Fruit fly (Drosophila melanogaster) whole organism, embryonic: ENCODE measurements around the gene Bhmt.
A peak's percentile ranks its signal among the peaks of the same experiment; 100 is the strongest.

Source experiments
- ATbp ChIP-seq: fragments of 200-800 bp; sonication (Bioruptor generic); optimal IDR thresholded peaks from 2 replicates; lab custom pipeline; 2017; ENCODE audit warnings: missing biosample characterization, mild to moderate bottlenecking, missing genetic modification characterization, missing genetic modification reagents
- Abd-B ChIP-seq: fragments of 200-800 bp; sonication (Bioruptor generic); optimal IDR thresholded peaks from 2 replicates; lab custom pipeline; 2018; ENCODE audit warnings: missing biosample characterization, mild to moderate bottlenecking, missing genetic modification characterization, moderate library complexity
- CG10147 ChIP-seq: fragments of 200-800 bp; sonication (Bioruptor generic); optimal IDR thresholded peaks from 2 replicates; lab custom pipeline; 2019; ENCODE audit warnings: missing biosample characterization, mild to moderate bottlenecking, missing genetic modification characterization, moderate library complexity
- CG1024 ChIP-seq: fragments of 200-800 bp; sonication (Bioruptor generic); IDR thresholded peaks from 2 replicates; pipeline ENCODE4 v1.3.6; 2022; ENCODE audit warnings: missing biosample characterization, missing genetic modification characterization
- CG10431 ChIP-seq: fragments of 200-800 bp; sonication (Bioruptor generic); optimal IDR thresholded peaks from 3 replicates; lab custom pipeline; 2018; ENCODE audit warnings: missing biosample characterization, mild to moderate bottlenecking, missing genetic modification characterization
- CG10959 ChIP-seq: fragments of 200-800 bp; sonication (Bioruptor generic); IDR thresholded peaks from 2 replicates; pipeline ENCODE4 v1.3.6; 2022; ENCODE audit warnings: missing biosample characterization, missing genetic modification characterization
- CG11560 ChIP-seq: fragments of 200-800 bp; sonication (Bioruptor generic); IDR thresholded peaks from 3 replicates; pipeline ENCODE4 v1.3.6; 2022; ENCODE audit warnings: missing biosample characterization, missing genetic modification characterization
- CG11696 ChIP-seq: fragments of 200-800 bp; sonication (Bioruptor generic); IDR thresholded peaks from 2 replicates; pipeline ENCODE4 v1.3.6; 2022; ENCODE audit warnings: missing biosample characterization, missing genetic modification characterization
- CG12299 ChIP-seq: fragments of 200-800 bp; sonication (Bioruptor generic); optimal IDR thresholded peaks from 2 replicates; lab custom pipeline; 2018; ENCODE audit warnings: missing biosample characterization, mild to moderate bottlenecking, missing genetic modification characterization
- CG14965 ChIP-seq: fragments of 200-800 bp; sonication (Bioruptor generic); optimal IDR thresholded peaks from 2 replicates; lab custom pipeline; 2016; ENCODE audit warnings: missing biosample characterization, missing genetic modification characterization, borderline replicate concordance
- CG15073 ChIP-seq: fragments of 200-800 bp; sonication (Bioruptor generic); optimal IDR thresholded peaks from 2 replicates; lab custom pipeline; 2016; ENCODE audit warnings: missing biosample characterization, missing genetic modification characterization
- CG1602 ChIP-seq: fragments of 200-800 bp; sonication (Bioruptor generic); optimal IDR thresholded peaks from 3 replicates; lab custom pipeline; 2016; ENCODE audit warnings: missing biosample characterization, missing genetic modification characterization
- CG1603 ChIP-seq: fragments of 200-800 bp; sonication (Bioruptor generic); optimal IDR thresholded peaks from 2 replicates; lab custom pipeline; 2019; ENCODE audit warnings: missing biosample characterization, mild to moderate bottlenecking, missing genetic modification characterization, moderate library complexity
- CG16815 ChIP-seq: fragments of 200-800 bp; sonication (Bioruptor generic); optimal IDR thresholded peaks from 3 replicates; lab custom pipeline; 2017; ENCODE audit warnings: missing biosample characterization, mild to moderate bottlenecking, missing genetic modification characterization
- CG32767 ChIP-seq: fragments of 200-800 bp; sonication (Bioruptor generic); IDR thresholded peaks from 2 replicates; pipeline ENCODE4 v1.3.6; 2022; ENCODE audit warnings: missing biosample characterization, missing genetic modification characterization
- CG4617 ChIP-seq: fragments of 200-800 bp; sonication (Bioruptor generic); optimal IDR thresholded peaks from 3 replicates; lab custom pipeline; 2016; ENCODE audit warnings: missing biosample characterization, missing genetic modification characterization, borderline replicate concordance
- CG4707 ChIP-seq: fragments of 200-800 bp; sonication (Bioruptor generic); optimal IDR thresholded peaks from 2 replicates; lab custom pipeline; 2018; ENCODE audit warnings: missing biosample characterization, mild to moderate bottlenecking, missing genetic modification characterization, moderate library complexity
- CG7357 ChIP-seq: fragments of 200-800 bp; sonication (Bioruptor generic); IDR thresholded peaks from 3 replicates; pipeline ENCODE4 v1.3.6; 2022; ENCODE audit warnings: missing biosample characterization, missing genetic modification characterization
- CG9797 ChIP-seq: fragments of 200-800 bp; sonication (Bioruptor generic); optimal IDR thresholded peaks from 3 replicates; lab custom pipeline; 2018; ENCODE audit warnings: missing biosample characterization, mild to moderate bottlenecking, missing genetic modification characterization
- Deaf1 ChIP-seq: fragments of 200-800 bp; optimal IDR thresholded peaks from 3 replicates; lab custom pipeline; 2019; ENCODE audit warnings: missing biosample characterization, mild to moderate bottlenecking, missing genetic modification characterization, moderate library complexity
- Drgx ChIP-seq: fragments of 200-800 bp; sonication (Bioruptor generic); IDR thresholded peaks from 2 replicates; pipeline ENCODE4 v1.3.6; 2022; ENCODE audit warnings: missing biosample characterization, missing genetic modification characterization
- E2f1 ChIP-seq: fragments of 200-800 bp; sonication (Bioruptor generic); IDR thresholded peaks from 2 replicates; pipeline ENCODE4 v1.3.6; 2022; ENCODE audit warnings: missing biosample characterization, missing genetic modification characterization
- HLH4C ChIP-seq: fragments of 200-800 bp; sonication (Bioruptor generic); IDR thresholded peaks from 3 replicates; pipeline ENCODE4 v1.3.6; 2022; ENCODE audit warnings: missing biosample characterization, missing genetic modification characterization; ENCODE audit not compliant: partially characterized antibody
- Hmx ChIP-seq: fragments of 200-800 bp; sonication (Bioruptor generic); optimal IDR thresholded peaks from 2 replicates; lab custom pipeline; 2016; ENCODE audit warnings: missing biosample characterization, missing genetic modification characterization
- Kr ChIP-seq: fragments of 200-800 bp; sonication (Bioruptor generic); optimal IDR thresholded peaks from 2 replicates; lab custom pipeline; 2017; ENCODE audit warnings: missing biosample characterization, mild to moderate bottlenecking, missing genetic modification characterization
- Med ChIP-seq: fragments of 200-800 bp; sonication (Bioruptor generic); peaks from one replicate; lab custom pipeline; 2016; ENCODE audit warnings: missing biosample characterization, missing genetic modification characterization, mild to moderate bottlenecking, inconsistent platforms, moderate library complexity
- NfI ChIP-seq: fragments of 200-800 bp; sonication (Bioruptor generic); optimal IDR thresholded peaks from 3 replicates; lab custom pipeline; 2018; ENCODE audit warnings: missing biosample characterization, mild to moderate bottlenecking, missing genetic modification characterization, moderate library complexity
- Opbp ChIP-seq: fragments of 200-800 bp; sonication (Bioruptor generic); IDR thresholded peaks from 3 replicates; pipeline ENCODE4 v1.3.6; 2022; ENCODE audit warnings: missing biosample characterization, missing genetic modification characterization; ENCODE audit not compliant: partially characterized antibody
- Sry-β ChIP-seq: fragments of 200-800 bp; sonication (Bioruptor generic); optimal IDR thresholded peaks from 2 replicates; lab custom pipeline; 2018; ENCODE audit warnings: missing biosample characterization, mild to moderate bottlenecking, missing genetic modification characterization, moderate library complexity
- ase ChIP-seq: fragments of 200-800 bp; sonication (Bioruptor generic); IDR thresholded peaks from 3 replicates; pipeline ENCODE4 v1.3.6; 2022; ENCODE audit warnings: missing biosample characterization, missing genetic modification characterization
- az2 ChIP-seq: fragments of 200-800 bp; sonication (Bioruptor generic); optimal IDR thresholded peaks from 3 replicates; lab custom pipeline; 2016; ENCODE audit warnings: missing biosample characterization, missing genetic modification characterization
- disco-r ChIP-seq: fragments of 200-800 bp; sonication (Bioruptor generic); optimal IDR thresholded peaks from 2 replicates; lab custom pipeline; 2016; ENCODE audit warnings: missing biosample characterization, missing genetic modification characterization
- eyg ChIP-seq: fragments of 200-800 bp; sonication (Bioruptor generic); optimal IDR thresholded peaks from 3 replicates; lab custom pipeline; 2016; ENCODE audit warnings: missing biosample characterization, missing genetic modification characterization
- fd64A ChIP-seq: fragments of 200-800 bp; sonication (Bioruptor generic); optimal IDR thresholded peaks from 3 replicates; lab custom pipeline; 2018; ENCODE audit warnings: missing biosample characterization, mild to moderate bottlenecking, missing genetic modification characterization
- fd96Cb ChIP-seq: fragments of 200-800 bp; sonication (Bioruptor generic); optimal IDR thresholded peaks from 2 replicates; lab custom pipeline; 2018; ENCODE audit warnings: missing biosample characterization, mild to moderate bottlenecking, missing genetic modification characterization, moderate library complexity
- insv ChIP-seq, 2 experiments: fragments of 200-800 bp; sonication (Bioruptor generic); optimal IDR thresholded peaks; 3 replicates each; lab custom pipeline; 2016 to 2018; ENCODE audit warnings: missing biosample characterization in 2 of 2, missing genetic modification characterization in 2 of 2
- jigr1 ChIP-seq: fragments of 200-800 bp; sonication (Bioruptor generic); IDR thresholded peaks from 3 replicates; pipeline ENCODE4 v1.3.6; 2022; ENCODE audit warnings: missing biosample characterization, missing genetic modification characterization
- klu ChIP-seq: fragments of 200-800 bp; sonication (Bioruptor generic); IDR thresholded peaks from 2 replicates; pipeline ENCODE4 v1.3.6; 2022; ENCODE audit warnings: missing biosample characterization, missing genetic modification characterization
- kni ChIP-seq: fragments of 200-800 bp; sonication (Bioruptor generic); optimal IDR thresholded peaks from 3 replicates; lab custom pipeline; 2017; ENCODE audit warnings: mild to moderate bottlenecking, missing biosample characterization, missing genetic modification reagents, missing genetic modification characterization
- knrl ChIP-seq: fragments of 200-800 bp; sonication (Bioruptor generic); IDR thresholded peaks from 3 replicates; pipeline ENCODE4 v1.3.6; 2022; ENCODE audit warnings: missing biosample characterization, missing genetic modification characterization; ENCODE audit not compliant: partially characterized antibody
- nerfin-1 ChIP-seq: fragments of 200-800 bp; sonication (Bioruptor generic); optimal IDR thresholded peaks from 3 replicates; lab custom pipeline; 2019; ENCODE audit warnings: missing biosample characterization, mild to moderate bottlenecking, missing genetic modification characterization, moderate library complexity
- nerfin-2 ChIP-seq: fragments of 200-800 bp; sonication (Bioruptor generic); IDR thresholded peaks from 2 replicates; pipeline ENCODE4 v1.3.6; 2022; ENCODE audit warnings: missing biosample characterization, missing genetic modification characterization; ENCODE audit not compliant: partially characterized antibody
- nom ChIP-seq: fragments of 200-800 bp; sonication (Bioruptor generic); optimal IDR thresholded peaks from 2 replicates; lab custom pipeline; 2017; ENCODE audit warnings: missing biosample characterization, missing genetic modification characterization, mild to moderate bottlenecking, moderate library complexity, missing genetic modification reagents
- pb ChIP-seq: fragments of 200-800 bp; sonication (Bioruptor generic); optimal IDR thresholded peaks from 3 replicates; lab custom pipeline; 2016; ENCODE audit warnings: missing biosample characterization, missing genetic modification characterization
- pita ChIP-seq: fragments of 200-800 bp; sonication (Bioruptor generic); optimal IDR thresholded peaks from 2 replicates; lab custom pipeline; 2017; ENCODE audit warnings: missing biosample characterization, mild to moderate bottlenecking, missing genetic modification characterization
- pum ChIP-seq: fragments of 200-800 bp; sonication (Bioruptor generic); optimal IDR thresholded peaks from 2 replicates; lab custom pipeline; 2016; ENCODE audit warnings: missing biosample characterization, missing genetic modification characterization
- sens ChIP-seq: fragments of 200-800 bp; sonication (Bioruptor generic); peaks from one replicate; lab custom pipeline; 2016; ENCODE audit warnings: missing biosample characterization, missing genetic modification characterization
- sna ChIP-seq: fragments of 200-800 bp; sonication (Bioruptor generic); IDR thresholded peaks from 2 replicates; pipeline ENCODE4 v1.3.6; 2022; ENCODE audit warnings: missing biosample characterization, missing genetic modification characterization; ENCODE audit not compliant: partially characterized antibody
- sug ChIP-seq: fragments of 200-800 bp; optimal IDR thresholded peaks from 2 replicates; lab custom pipeline; 2019; ENCODE audit warnings: missing biosample characterization, mild to moderate bottlenecking, missing genetic modification characterization, moderate library complexity
- wor ChIP-seq: fragments of 200-800 bp; sonication (Bioruptor generic); IDR thresholded peaks from 2 replicates; pipeline ENCODE4 v1.3.6; 2022; ENCODE audit warnings: missing biosample characterization, missing genetic modification characterization

Bhmt gene

DNA sequence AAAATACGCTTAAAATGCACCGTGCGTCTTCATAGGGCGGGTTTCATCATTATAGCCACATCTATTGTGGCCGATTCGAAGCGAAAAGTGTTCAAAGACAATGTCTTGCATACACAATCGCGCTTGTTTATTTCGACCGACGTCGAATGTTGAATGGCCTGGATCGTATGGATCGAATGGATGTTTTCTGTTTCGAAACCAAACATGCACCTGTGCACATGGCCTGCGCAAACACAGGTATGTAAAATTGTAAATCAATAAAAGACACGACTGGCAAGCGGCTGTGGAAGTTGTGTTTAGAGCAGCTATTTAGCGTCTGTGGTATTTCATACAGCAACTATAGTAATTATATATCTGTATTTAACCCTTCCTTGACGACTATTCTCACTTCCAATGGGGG lies 24.4 kb upstream of the Bhmt start (continued):
- TF ChIP-seq HLH4C (GFP tag; lab: Robert Waterston, UW) (no peak), CG14965 (no peak), CG11560 (tag; lab: Robert Waterston, UW) (no peak), CG4707 (GFP tag; lab: Kevin White, UChicago) (peak; percentile 45), Kr (peak; percentile 42), ATbp (GFP tag; lab: Kevin White, UChicago) (peak; percentile 40), jigr1 (no peak), wor (GFP tag; lab: Robert Waterston, UW) (no peak), CG4617 (no peak), kni (GFP tag; lab: Kevin White, UChicago) (peak; percentile 70), pum (GFP tag; lab: Kevin White, UChicago) (no peak), E2f1 (no peak), CG10147 (no peak), CG1603 (tag; lab: Kevin White, UChicago) (peak; percentile 8), CG10431 (GFP tag; lab: Kevin White, UChicago) (no peak), Deaf1 (no peak), sens (peak; percentile 56), nerfin-2 (GFP tag; lab: Robert Waterston, UW) (no peak), CG12299 (tag; lab: Kevin White, UChicago) (no peak), CG16815 (no peak), CG1024 (GFP tag; lab: Robert Waterston, UW) (0 out of 2 replicates have a peak, but pooled peaks have one; percentile 7), knrl (GFP tag; lab: Robert Waterston, UW) (no peak), Opbp (GFP tag; lab: Robert Waterston, UW) (no peak), CG9797 (GFP tag; lab: Kevin White, UChicago) (no peak), nom (GFP tag; lab: Kevin White, UChicago) (no peak), fd64A (peak; percentile 50), Sry-β (GFP tag; lab: Kevin White, UChicago) (peak; percentile 16), sna (GFP tag; lab: Robert Waterston, UW) (no peak), CG10959 (GFP tag; lab: Robert Waterston, UW) (no peak), CG15073 (GFP tag; lab: Kevin White, UChicago) (no peak)

DNA sequence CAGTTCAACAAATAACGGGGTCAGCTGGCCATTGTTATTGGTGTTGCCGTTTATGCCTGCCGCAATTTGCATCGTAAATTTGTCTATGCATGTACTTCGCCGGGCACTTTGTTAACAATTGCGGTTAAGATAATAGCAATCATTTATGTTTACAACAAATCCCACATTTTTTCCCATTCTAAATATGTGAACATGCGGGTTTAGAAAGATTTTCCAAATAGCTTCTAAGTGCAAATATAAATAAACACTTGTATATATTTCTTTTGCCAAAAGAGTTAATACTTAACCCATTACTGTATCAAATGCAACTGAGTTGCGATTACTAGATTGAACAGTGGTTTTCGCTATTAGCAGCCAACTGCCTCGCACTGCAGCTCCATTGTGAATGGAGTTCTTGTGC lies 23.9 kb upstream of the Bhmt start:
- TF ChIP-seq CG1603 (tag; lab: Kevin White, UChicago) (peak; percentile 12), Med (GFP tag; lab: Kevin White, UChicago) (peak; percentile 34), nerfin-1 (tag; lab: Kevin White, UChicago) (no peak), CG7357 (GFP tag; lab: Robert Waterston, UW) (no peak), Drgx (GFP tag; lab: Robert Waterston, UW) (peak; percentile 65; the same call in 1 of the 2 replicates), CG11696 (0 out of 2 replicates have a peak, but pooled peaks have one; percentile 13)

DNA sequence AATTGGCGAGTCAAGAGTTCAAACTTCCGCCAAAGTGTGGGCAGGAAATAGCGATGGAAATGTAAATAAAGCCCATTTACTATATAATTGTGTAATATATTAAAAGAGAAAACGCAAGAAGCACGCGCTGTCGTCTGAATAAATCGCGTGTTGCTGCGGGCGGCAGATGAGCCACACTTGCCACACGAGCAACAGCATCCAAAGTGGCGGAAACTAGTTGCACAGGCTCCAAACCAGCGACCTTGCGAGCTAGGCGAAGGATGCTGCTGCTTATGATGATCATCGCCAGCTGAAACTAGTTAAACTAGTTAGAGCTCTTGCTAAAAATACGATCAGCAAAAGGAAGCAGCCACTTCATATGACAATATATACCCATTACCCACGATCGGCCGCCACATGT lies 22.3 kb upstream of the Bhmt start:
- TF ChIP-seq nom (GFP tag; lab: Kevin White, UChicago) (peak; percentile 26), insv (GFP tag; optimal IDR thresholded peaks at IDR 0.05; lab: Kevin White, UChicago) (no peak), Hmx (GFP tag; lab: Kevin White, UChicago) (no peak), ase (GFP tag; lab: Robert Waterston, UW) (no peak), az2 (no peak), CG1602 (GFP tag; lab: Kevin White, UChicago) (no peak), pb (no peak), pita (GFP tag; lab: Kevin White, UChicago) (no peak), NfI (GFP tag; lab: Kevin White, UChicago) (no peak), disco-r (no peak), nerfin-1 (tag; lab: Kevin White, UChicago) (no peak), Abd-B (GFP tag; lab: Kevin White, UChicago) (no peak), klu (GFP tag; lab: Robert Waterston, UW) (no peak), eyg (GFP tag; lab: Kevin White, UChicago) (no peak), sug (tag; lab: Kevin White, UChicago) (no peak), fd96Cb (no peak), CG32767 (GFP tag; lab: Robert Waterston, UW) (0 out of 2 replicates have a peak, but pooled peaks have one; percentile 12)
